Worm (Caenorhabditis elegans) whole organism, L2 larva: ENCODE results near the gene srab-22.

Experiments used
- Y55F3AM.14 ChIP-seq: fragments of 200-800 bp; sonication (Bioruptor generic); optimal IDR thresholded peaks from 2 replicates; lab custom pipeline; 2018; ENCODE audit warnings: mild to moderate bottlenecking, missing genetic modification characterization, missing compliant biosample characterization
- alr-1 ChIP-seq: fragments of 150-350 bp; optimal IDR thresholded peaks from 2 replicates; lab custom pipeline; 2014; ENCODE audit warnings: missing biosample characterization, missing genetic modification characterization
- blmp-1 ChIP-seq: sonication (generic microtip); optimal IDR thresholded peaks from 2 replicates; lab custom pipeline; 2017; ENCODE audit warnings: missing genetic modification characterization, mild to moderate bottlenecking, missing compliant biosample characterization, antibody characterized with exemption, moderate library complexity; ENCODE audit not compliant: insufficient read depth
- elt-3 ChIP-seq: sonication (generic microtip); optimal IDR thresholded peaks from 2 replicates; lab custom pipeline; 2017; ENCODE audit warnings: missing biosample characterization, missing genetic modification characterization
- lsy-2 ChIP-seq, 2 experiments: fragments of 150-350 bp in 1 of 2; sonication (generic microtip) in 1 of 2; optimal IDR thresholded peaks; 2 replicates each; lab custom pipeline; 2014 to 2017; ENCODE audit warnings: missing biosample characterization in 2 of 2, missing genetic modification characterization in 2 of 2
- mab-5 ChIP-seq: fragments of 150-350 bp; optimal IDR thresholded peaks from 2 replicates; lab custom pipeline; 2014; ENCODE audit warnings: missing biosample characterization, missing genetic modification characterization
- nhr-12 ChIP-seq: fragments of 150-350 bp; optimal IDR thresholded peaks from 2 replicates; lab custom pipeline; 2014; ENCODE audit warnings: missing biosample characterization, missing genetic modification characterization
- nhr-237 ChIP-seq: fragments of 150-350 bp; optimal IDR thresholded peaks from 2 replicates; lab custom pipeline; 2014; ENCODE audit warnings: missing biosample characterization, missing genetic modification characterization
- nhr-25 ChIP-seq: fragments of 150-350 bp; sonication (generic microtip); optimal IDR thresholded peaks from 3 replicates; lab custom pipeline; 2014; ENCODE audit warnings: missing biosample characterization, missing genetic modification characterization
- nhr-6 ChIP-seq: fragments of 150-350 bp; optimal IDR thresholded peaks from 2 replicates; lab custom pipeline; 2014; ENCODE audit warnings: missing biosample characterization, missing genetic modification characterization
- ztf-4 ChIP-seq: fragments of 150-350 bp; optimal IDR thresholded peaks from 2 replicates; lab custom pipeline; 2014; ENCODE audit warnings: missing biosample characterization, missing genetic modification characterization

Gene srab-22

DNA sequence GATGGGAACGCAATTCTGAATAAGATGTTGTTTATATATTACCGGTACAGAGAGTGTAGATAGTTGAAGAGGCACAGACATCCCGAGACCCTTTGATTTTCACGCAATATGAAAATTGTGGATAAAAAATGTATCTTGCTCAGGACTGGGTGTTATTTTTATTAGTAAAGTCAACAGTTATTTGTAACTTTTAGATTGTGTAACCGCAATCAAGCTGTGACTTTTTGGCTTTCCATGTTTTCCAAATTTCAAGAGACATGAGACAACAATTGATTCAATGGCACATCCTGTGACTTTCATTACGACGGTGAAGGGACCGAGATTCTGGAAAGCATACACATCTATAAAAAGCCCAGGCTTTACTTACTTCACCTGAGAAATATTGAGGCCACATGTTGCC, 50.1 kb downstream of the srab-22 start:
- TF ChIP-seq lsy-2 (tag; optimal IDR thresholded peaks at IDR 0.05; lab: Kevin White, UChicago): no peak
- no peak for TF ChIP-seq blmp-1 (tag; lab: Kevin White, UChicago)
- no peak for TF ChIP-seq ztf-4 (tag; lab: Kevin White, UChicago)
- TF ChIP-seq elt-3: no peak
- TF ChIP-seq nhr-12 (tag; lab: Kevin White, UChicago): no peak
- TF ChIP-seq nhr-25 (tag; lab: Kevin White, UChicago): no peak
- no peak for TF ChIP-seq nhr-6 (tag; lab: Kevin White, UChicago)
- TF ChIP-seq nhr-237: no peak
- TF ChIP-seq Y55F3AM.14 (GFP tag; lab: Kevin White, UChicago): no peak
- TF ChIP-seq mab-5 (tag; lab: Kevin White, UChicago): no peak
- no peak for TF ChIP-seq alr-1 (tag; lab: Kevin White, UChicago)
